Worm (Caenorhabditis elegans) whole organism, L4/young adult: Measurements from ENCODE around the gene F22E5.20.

Source experiments
- W03F9.2 ChIP-seq: fragments of 150-350 bp; optimal IDR thresholded peaks from 2 replicates; lab custom pipeline; 2014; ENCODE audit warnings: missing biosample characterization, missing genetic modification characterization
- him-1 ChIP-seq: sonication (generic microtip); optimal IDR thresholded peaks from 2 replicates; lab custom pipeline; 2016; ENCODE audit warnings: missing genotype, missing genetic modification reagents, missing genetic modification characterization, missing compliant biosample characterization

DNA sequence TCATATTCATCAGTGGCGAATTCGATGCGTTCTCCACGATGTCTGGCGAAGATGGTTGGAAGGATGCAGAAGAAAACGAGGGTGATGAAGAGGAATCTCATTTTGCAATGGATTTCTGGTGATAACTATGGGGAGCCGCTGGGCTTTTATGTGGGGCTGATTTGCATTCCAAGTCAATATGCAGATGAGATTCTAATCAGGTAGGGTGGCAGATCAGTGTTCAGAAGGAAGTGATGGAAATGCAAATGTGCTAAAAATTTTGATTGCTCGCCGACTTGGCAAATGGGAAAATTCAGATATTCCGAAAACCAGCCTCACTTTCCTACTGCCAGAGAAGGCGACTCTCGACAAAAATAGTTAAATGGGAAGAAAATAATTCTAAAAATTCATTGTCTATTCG, 16.6 kb upstream of the F22E5.20 start, which contains the start of gene nspf-3:
- no peak for TF ChIP-seq him-1
- TF ChIP-seq W03F9.2 (tag; lab: Kevin White, UChicago) = no peak
